Worm (Caenorhabditis elegans) whole organism, L1 larva: ENCODE measurements around the gene col-105.

Source experiments
- ama-1 ChIP-seq: fragments of 150-350 bp; optimal IDR thresholded peaks from 2 replicates; lab custom pipeline; 2014
- efl-3 ChIP-seq: fragments of 200-800 bp; sonication (Bioruptor generic); optimal IDR thresholded peaks from 2 replicates; lab custom pipeline; 2018; ENCODE audit warnings: mild to moderate bottlenecking, missing genetic modification characterization, missing compliant biosample characterization
- egl-27 ChIP-seq, 2 experiments: fragments of 150-350 bp in 1 of 2; sonication (generic microtip); optimal IDR thresholded peaks; 3 replicates each; lab custom pipeline; 2017 to 2018; ENCODE audit warnings: missing biosample characterization in 2 of 2, missing genetic modification characterization in 2 of 2, missing genetic modification reagents in 2 of 2
- grh-1 ChIP-seq: fragments of 200-800 bp; sonication (Bioruptor generic); IDR thresholded peaks from 2 replicates; pipeline ENCODE4 v1.3.6; 2022; ENCODE audit warnings: missing genetic modification reagents, missing genetic modification characterization, missing compliant biosample characterization
- hpl-2 ChIP-seq: fragments of 150-350 bp; optimal IDR thresholded peaks from 2 replicates; lab custom pipeline; 2014; ENCODE audit warnings: missing biosample characterization, missing genetic modification reagents, missing genetic modification characterization
- isw-1 ChIP-seq: fragments of 200-800 bp; sonication (Bioruptor generic); IDR thresholded peaks from 2 replicates; pipeline ENCODE4 v1.3.6; 2022; ENCODE audit warnings: missing genetic modification characterization, missing compliant biosample characterization
- lin-13 ChIP-seq: fragments of 150-350 bp; optimal IDR thresholded peaks from 2 replicates; lab custom pipeline; 2014; ENCODE audit warnings: missing biosample characterization, missing genetic modification reagents, missing genetic modification characterization
- nhr-76 ChIP-seq: sonication (generic microtip); optimal IDR thresholded peaks from 2 replicates; lab custom pipeline; 2017; ENCODE audit warnings: missing biosample characterization, missing genetic modification characterization
- pag-3 ChIP-seq: sonication (generic microtip); optimal IDR thresholded peaks from 2 replicates; lab custom pipeline; 2017; ENCODE audit warnings: missing genetic modification characterization, mild to moderate bottlenecking, missing compliant biosample characterization, antibody characterized with exemption, borderline replicate concordance; ENCODE audit not compliant: insufficient read depth
- rnt-1 ChIP-seq: sonication (generic microtip); optimal IDR thresholded peaks from 2 replicates; lab custom pipeline; 2016; ENCODE audit warnings: mild to moderate bottlenecking, missing genetic modification characterization, moderate library complexity, missing compliant biosample characterization
- skn-1 ChIP-seq: fragments of 150-350 bp; optimal IDR thresholded peaks from 2 replicates; lab custom pipeline; 2014; ENCODE audit warnings: missing biosample characterization, missing genetic modification characterization
- tbx-2 ChIP-seq: sonication (generic microtip); optimal IDR thresholded peaks from 2 replicates; lab custom pipeline; 2016; ENCODE audit warnings: missing genetic modification characterization, missing compliant biosample characterization
- unc-62 ChIP-seq: fragments of 150-350 bp; optimal IDR thresholded peaks from 2 replicates; lab custom pipeline; 2014; ENCODE audit warnings: missing biosample characterization, missing genetic modification reagents, missing genetic modification characterization
- unc-86 ChIP-seq: sonication (generic microtip); optimal IDR thresholded peaks from 2 replicates; lab custom pipeline; 2016; ENCODE audit warnings: missing genetic modification characterization, missing compliant biosample characterization

- no peak for TF ChIP-seq unc-86
- no peak for TF ChIP-seq isw-1 (GFP tag; lab: Robert Waterston, UW)
- TF ChIP-seq nhr-76 (tag; lab: Kevin White, UChicago), result no peak
- TF ChIP-seq egl-27 (tag; optimal IDR thresholded peaks at IDR 0.05; lab: Kevin White, UChicago), result no peak
- TF ChIP-seq tbx-2, result no peak
- no peak for TF ChIP-seq unc-62 (GFP tag; lab: Kevin White, UChicago)
- TF ChIP-seq lin-13 (GFP tag; lab: Kevin White, UChicago), result no peak
- no peak for TF ChIP-seq skn-1
- no peak for TF ChIP-seq pag-3 (tag; lab: Kevin White, UChicago)
- no peak for TF ChIP-seq efl-3 (GFP tag; lab: Kevin White, UChicago)
- 0 out of 2 replicates have a peak, but pooled peaks have one; percentile 21 for TF ChIP-seq grh-1 (GFP tag; lab: Robert Waterston, UW)
- TF ChIP-seq rnt-1, result no peak
- no peak for TF ChIP-seq ama-1 (lab: Kevin White, UChicago)
- no peak for TF ChIP-seq hpl-2 (GFP tag; lab: Kevin White, UChicago)
Measured at ce11 chrIV:1391446-1391845, 32.4 kb upstream of the col-105 start.
